Fruit fly (Drosophila melanogaster) whole organism, wandering third instar larva: ENCODE measurements around the gene CG43133.

Source experiments
- Abd-B ChIP-seq: fragments of >200 bp; optimal IDR thresholded peaks from 2 replicates; lab custom pipeline; 2017; ENCODE audit warnings: missing biosample characterization, missing genetic modification characterization
- CG32264 ChIP-seq: fragments of 200-800 bp; sonication (Bioruptor generic); optimal IDR thresholded peaks from 2 replicates; lab custom pipeline; 2016; ENCODE audit warnings: missing biosample characterization, missing genetic modification characterization
- CG9705 ChIP-seq: fragments of 200-800 bp; sonication (Bioruptor generic); optimal IDR thresholded peaks from 2 replicates; lab custom pipeline; 2018; ENCODE audit warnings: missing biosample characterization, mild to moderate bottlenecking, missing genetic modification characterization
- Dfd ChIP-seq: fragments of >200 bp; optimal IDR thresholded peaks from 2 replicates; lab custom pipeline; 2017; ENCODE audit warnings: missing biosample characterization, missing genetic modification characterization
- HLH106 ChIP-seq: fragments of 200-800 bp; optimal IDR thresholded peaks from 3 replicates; lab custom pipeline; 2019; ENCODE audit warnings: missing biosample characterization, mild to moderate bottlenecking, missing genetic modification characterization, moderate library complexity
- Hnf4 ChIP-seq: fragments of 200-800 bp; sonication (Bioruptor generic); optimal IDR thresholded peaks from 2 replicates; lab custom pipeline; 2016; ENCODE audit warnings: missing biosample characterization, mild to moderate bottlenecking, missing genetic modification characterization
- Hr83 ChIP-seq: fragments of 200-300 bp; sonication (Bioruptor generic); optimal IDR thresholded peaks from 2 replicates; lab custom pipeline; 2016; ENCODE audit warnings: missing biosample characterization, mild to moderate bottlenecking, missing genetic modification characterization, moderate library complexity; ENCODE audit not compliant: poor library complexity, severe bottlenecking
- Jra ChIP-seq: sonication (Bioruptor generic); optimal IDR thresholded peaks from 2 replicates; lab custom pipeline; 2016; ENCODE audit warnings: missing biosample characterization, missing genetic modification characterization
- Mio ChIP-seq: sonication (Bioruptor generic); optimal IDR thresholded peaks from 2 replicates; lab custom pipeline; 2016; ENCODE audit warnings: missing biosample characterization, missing genetic modification characterization
- N ChIP-seq: fragments of >200 bp; optimal IDR thresholded peaks from 2 replicates; lab custom pipeline; 2018; ENCODE audit warnings: missing biosample characterization, missing external identifiers, missing genetic modification characterization
- OdsH ChIP-seq: fragments of 200-800 bp; sonication (Bioruptor generic); optimal IDR thresholded peaks from 2 replicates; lab custom pipeline; 2016; ENCODE audit warnings: missing biosample characterization, mild to moderate bottlenecking, missing genetic modification characterization
- Sp1 ChIP-seq: fragments of 200-800 bp; sonication (Bioruptor generic); optimal IDR thresholded peaks from 3 replicates; lab custom pipeline; 2019; ENCODE audit warnings: missing biosample characterization, mild to moderate bottlenecking, missing genetic modification characterization, moderate library complexity
- Vsx2 ChIP-seq: fragments of 200-300, 225-300 bp; sonication (Bioruptor generic); optimal IDR thresholded peaks from 2 replicates; lab custom pipeline; 2018; ENCODE audit warnings: missing biosample characterization, missing genetic modification characterization; ENCODE audit not compliant: partially characterized antibody
- br ChIP-seq: fragments of 200-800 bp; sonication (Bioruptor generic); optimal IDR thresholded peaks from 2 replicates; lab custom pipeline; 2016; ENCODE audit warnings: missing biosample characterization, missing genetic modification characterization
- dl ChIP-seq, 2 experiments: fragments of 175-275, 200-275 bp in 1 of 2; fragments of 200-275 bp in 1 of 2; sonication (Bioruptor generic); optimal IDR thresholded peaks; lab custom pipeline; 2018; ENCODE audit warnings: mild to moderate bottlenecking in 2 of 2, missing biosample characterization in 2 of 2, missing genetic modification characterization in 2 of 2, moderate library complexity in 2 of 2; ENCODE audit not compliant: partially characterized antibody in 2 of 2, insufficient read depth in 1 of 2
- dmrt93B ChIP-seq: fragments of 200-800 bp; sonication (Bioruptor generic); optimal IDR thresholded peaks from 2 replicates; lab custom pipeline; 2018; ENCODE audit warnings: missing biosample characterization, mild to moderate bottlenecking, missing genetic modification characterization
- dsf ChIP-seq: sonication (Bioruptor generic); optimal IDR thresholded peaks from 2 replicates; lab custom pipeline; 2016; ENCODE audit warnings: missing biosample characterization, missing genetic modification characterization, borderline replicate concordance
- ey ChIP-seq: fragments of 200-800 bp; sonication (Bioruptor generic); optimal IDR thresholded peaks from 2 replicates; lab custom pipeline; 2016; ENCODE audit warnings: missing biosample characterization, missing genetic modification characterization
- foxo ChIP-seq, 2 experiments: fragments of 200-800 bp; sonication (Bioruptor generic); optimal IDR thresholded peaks; 2 replicates in 1 of 2; 3 replicates in 1 of 2; lab custom pipeline; 2016 to 2017; ENCODE audit warnings: missing biosample characterization in 2 of 2, missing genetic modification characterization in 2 of 2
- fru ChIP-seq: fragments of 200-800 bp; sonication (Bioruptor generic); optimal IDR thresholded peaks from 3 replicates; lab custom pipeline; 2016; ENCODE audit warnings: missing biosample characterization, mild to moderate bottlenecking, missing genetic modification characterization
- h ChIP-seq: fragments of 200-800 bp; sonication (Bioruptor generic); optimal IDR thresholded peaks from 3 replicates; lab custom pipeline; 2016; ENCODE audit warnings: missing biosample characterization, mild to moderate bottlenecking, missing genetic modification characterization
- jim ChIP-seq: fragments of 175-275, 200-325 bp; sonication (Bioruptor generic); optimal IDR thresholded peaks from 2 replicates; lab custom pipeline; 2016; ENCODE audit warnings: missing biosample characterization, mild to moderate bottlenecking, missing genetic modification characterization
- lola ChIP-seq: fragments of >200 bp; optimal IDR thresholded peaks from 2 replicates; lab custom pipeline; 2017; ENCODE audit warnings: missing biosample characterization, missing genetic modification characterization
- pan ChIP-seq: fragments of >200 bp; optimal IDR thresholded peaks from 2 replicates; lab custom pipeline; 2017
- psq ChIP-seq: fragments of 200-800 bp; sonication (Bioruptor generic); optimal IDR thresholded peaks from 3 replicates; lab custom pipeline; 2017; ENCODE audit warnings: missing biosample characterization, mild to moderate bottlenecking, missing genetic modification characterization, moderate library complexity
- sv ChIP-seq: fragments of 200-800 bp; sonication (Bioruptor generic); optimal IDR thresholded peaks from 3 replicates; lab custom pipeline; 2016; ENCODE audit warnings: missing biosample characterization, missing genetic modification characterization

CG43133 gene

DNA sequence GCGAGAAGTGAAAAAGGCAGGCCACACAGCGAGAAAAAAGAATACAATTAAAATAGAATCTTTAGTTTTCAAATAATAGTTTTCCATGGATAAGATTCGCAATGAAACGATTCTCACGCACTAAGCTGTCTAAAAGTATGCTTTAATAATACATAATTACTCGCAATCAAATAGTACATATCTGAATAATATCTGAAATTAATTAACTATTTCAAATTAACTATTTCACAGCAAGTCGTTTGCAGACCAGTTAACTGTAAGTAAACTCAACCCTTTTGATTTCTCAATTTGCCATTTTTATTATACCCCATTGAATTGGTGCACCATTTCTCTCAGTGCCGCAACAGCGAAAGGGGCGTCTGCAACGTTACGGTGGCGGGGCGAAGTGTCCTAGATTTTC lies 4.5 kb downstream of the CG43133 start:
- no peak for TF ChIP-seq Hnf4 (GFP tag; lab: Kevin White, UChicago)

DNA sequence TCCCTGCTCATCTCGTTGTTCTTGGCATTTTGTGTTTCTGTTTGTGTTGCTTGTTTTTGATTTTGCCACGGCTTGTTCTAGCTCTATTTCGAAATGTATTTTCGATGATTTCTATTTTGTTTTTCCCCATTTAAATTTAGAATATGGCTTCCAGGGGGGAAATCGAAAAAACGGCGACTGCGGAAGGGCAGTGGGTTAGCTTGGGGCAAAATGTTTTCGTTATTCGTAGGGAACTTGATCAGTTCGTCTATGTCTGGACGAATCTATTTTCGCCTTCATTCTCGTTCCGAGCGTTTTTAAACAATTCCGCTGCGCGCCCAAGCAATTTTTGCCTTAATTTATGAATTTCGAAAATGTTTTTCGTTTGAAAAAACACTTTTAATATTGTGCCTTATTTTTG lies 11.5 kb downstream of the CG43133 start:
- TF ChIP-seq Hnf4 (GFP tag; lab: Kevin White, UChicago): no peak

DNA sequence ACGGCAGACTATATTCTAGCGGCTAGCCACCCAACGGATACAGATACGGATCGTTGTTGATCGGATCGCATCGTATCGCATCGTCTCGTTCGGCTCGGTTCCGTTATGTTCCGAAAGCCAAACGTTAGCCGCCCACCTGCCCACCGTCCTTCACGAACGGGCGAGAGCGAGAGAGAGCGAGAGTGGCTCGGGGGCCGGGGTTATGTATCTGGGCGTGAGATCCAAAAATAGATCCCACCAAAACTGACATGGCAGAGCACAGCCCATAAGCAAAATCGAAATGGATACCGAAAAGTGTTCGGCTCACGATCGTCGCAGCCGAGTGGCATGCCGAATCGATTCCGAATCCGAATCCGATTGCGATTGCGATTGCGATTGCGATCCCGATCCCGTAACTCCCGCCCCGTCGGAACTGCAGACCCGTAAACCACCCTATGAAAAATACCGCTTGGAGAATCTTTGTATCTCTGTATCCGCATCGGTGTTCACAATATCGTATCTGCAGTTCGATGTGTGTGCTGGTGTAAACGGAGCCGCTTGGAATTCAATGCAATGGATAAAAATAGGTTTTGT lies 13.1 kb downstream of the CG43133 start, which contains the start of gene wupA:
Gene wupA (minus strand): TSS at position 112 of the 573 bp plus-strand sequence.
- TF ChIP-seq psq (GFP tag; lab: Kevin White, UChicago) (no peak), Mio (GFP tag; lab: Kevin White, UChicago) (no peak), Jra (GFP tag; lab: Kevin White, UChicago) (no peak), Vsx2 (GFP tag; lab: Kevin White, UChicago) (no peak), foxo (GFP tag; optimal IDR thresholded peaks at IDR 0.05; lab: Kevin White, UChicago) (no peak), CG9705 (GFP tag; lab: Kevin White, UChicago) (no peak), sv (GFP tag; lab: Kevin White, UChicago) (no peak), dsf (GFP tag; lab: Kevin White, UChicago) (no peak)

DNA sequence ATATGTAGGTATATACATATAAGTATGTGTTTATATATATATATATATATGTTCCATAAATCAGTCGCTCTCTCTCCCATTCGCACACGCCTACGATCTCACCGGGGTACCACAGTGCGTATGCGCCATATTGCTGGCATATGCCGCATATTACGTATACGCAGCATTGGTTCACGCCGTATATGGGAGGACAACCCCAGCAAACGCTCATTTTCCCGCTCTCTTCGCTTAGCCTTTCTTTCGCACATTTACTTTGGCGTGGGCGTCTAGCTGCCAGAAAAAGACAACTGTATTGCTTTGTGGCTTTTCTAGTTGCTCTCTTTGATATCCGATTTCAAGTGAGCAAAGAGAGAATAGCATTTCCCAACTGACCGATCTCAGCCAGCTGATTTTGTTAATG lies 15.2 kb downstream of the CG43133 start:
- TF ChIP-seq br: no peak
- TF ChIP-seq Hnf4 (GFP tag; lab: Kevin White, UChicago): no peak
- TF ChIP-seq fru (GFP tag; lab: Kevin White, UChicago): no peak
- no peak for TF ChIP-seq jim

DNA sequence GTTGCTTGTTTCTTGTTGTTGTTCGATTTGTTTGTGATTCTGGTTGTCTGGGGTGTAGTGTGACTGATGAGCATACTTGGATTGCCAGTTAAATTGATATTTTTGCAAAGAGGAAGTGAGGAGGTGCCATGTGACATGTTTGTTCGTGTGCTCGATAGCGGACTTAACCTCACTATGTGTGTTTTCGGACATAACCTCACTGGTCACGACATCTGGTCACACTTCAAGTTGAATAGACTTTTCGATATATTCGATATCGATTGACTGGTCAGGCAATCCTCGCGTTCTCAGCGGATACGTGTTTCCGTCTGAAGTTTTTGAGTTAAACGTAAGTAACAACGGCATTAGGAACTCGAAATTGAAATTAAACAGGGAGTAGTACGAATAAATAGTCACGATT lies 21.3 kb downstream of the CG43133 start:
- TF ChIP-seq lola (GFP tag; lab: Kevin White, UChicago) (no peak), fru (GFP tag; lab: Kevin White, UChicago) (no peak), Abd-B (GFP tag; lab: Kevin White, UChicago) (no peak), h (GFP tag; lab: Kevin White, UChicago) (no peak)
- TF ChIP-seq, all 38 proteins: peak for 0

DNA sequence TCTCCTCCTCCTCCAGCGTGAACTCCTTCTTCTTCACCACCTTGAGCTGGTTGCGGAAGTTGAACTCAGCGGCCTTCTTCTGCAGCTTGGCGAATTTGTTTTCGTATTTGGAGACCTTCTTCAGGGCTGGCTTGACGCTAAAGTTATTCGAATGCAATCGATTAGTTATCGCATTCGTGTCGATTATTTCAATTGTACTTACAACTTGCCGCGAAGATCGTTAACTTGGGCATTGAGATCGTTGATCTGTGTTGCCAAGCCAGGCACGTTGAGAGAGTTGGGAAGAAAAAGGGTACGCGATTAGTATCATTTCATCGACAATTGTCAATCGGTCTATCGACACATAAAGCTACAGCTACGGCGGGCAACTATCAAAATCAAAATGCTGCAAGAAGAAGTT lies 23.3 kb downstream of the CG43133 start:
- TF ChIP-seq CG32264 (GFP tag; lab: Kevin White, UChicago): no peak

DNA sequence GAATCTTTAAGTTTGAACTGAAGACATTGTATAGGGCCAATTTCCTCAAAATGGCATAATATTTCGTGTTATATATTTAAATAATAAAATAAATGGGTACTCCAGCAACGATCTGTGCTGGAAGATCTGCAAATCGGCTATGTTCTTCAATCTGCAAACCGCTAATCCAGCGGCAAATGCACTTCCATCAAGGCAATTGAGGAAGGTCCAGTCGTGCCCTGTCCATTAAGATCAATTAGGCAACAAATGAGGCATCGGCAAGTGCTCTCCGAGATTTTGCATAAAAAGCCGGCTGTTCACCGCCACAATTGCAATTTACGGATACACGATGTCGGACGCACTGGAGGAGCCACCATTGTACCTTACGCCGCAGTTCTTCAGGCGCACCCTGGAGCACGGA lies 26.6 kb downstream of the CG43133 start, which contains the start of gene CG7135:
Gene CG7135 (plus strand): TSS at position 301 of the 400 bp plus-strand sequence.
- TF ChIP-seq Dfd (GFP tag; lab: Kevin White, UChicago) (no peak), OdsH (GFP tag; lab: Kevin White, UChicago) (no peak), dmrt93B (no peak), dsf (GFP tag; lab: Kevin White, UChicago) (no peak), lola (GFP tag; lab: Kevin White, UChicago) (no peak), HLH106 (tag; lab: Kevin White, UChicago) (no peak), pan (lab: Kevin White, UChicago) (no peak), fru (GFP tag; lab: Kevin White, UChicago) (no peak), dl (GFP tag; optimal IDR thresholded peaks at IDR 0.05; lab: Kevin White, UChicago; ENCODE audit: insufficient read depth in 1 of 2, partially characterized antibody in 2 of 2) (no peak), CG32264 (GFP tag; lab: Kevin White, UChicago) (no peak), Hr83 (no peak), ey (GFP tag; lab: Kevin White, UChicago) (no peak), N (GFP tag; lab: Kevin White, UChicago) (no peak)

DNA sequence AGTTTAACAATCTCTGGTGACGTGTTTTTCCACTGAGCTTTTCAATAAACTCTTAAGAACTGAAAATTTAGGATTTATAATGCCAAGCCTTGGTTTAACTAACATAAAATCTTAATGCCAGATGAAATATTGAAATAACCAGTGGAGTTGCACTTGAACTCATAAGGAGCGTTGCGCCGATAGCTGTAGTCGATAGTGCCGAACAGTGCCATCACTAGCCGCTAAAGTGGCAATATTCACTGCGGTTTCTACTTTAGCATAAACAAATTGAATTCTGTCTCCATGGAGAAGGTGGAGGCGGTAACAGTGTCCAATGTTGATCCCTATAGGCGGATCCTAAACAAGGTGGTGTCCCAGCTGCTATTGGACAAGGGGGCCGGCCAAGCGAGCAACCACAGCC lies 28.2 kb downstream of the CG43133 start, which contains the start of gene Taf8:
Gene Taf8 (plus strand): TSS at position 193 of the 400 bp plus-strand sequence.
- TF ChIP-seq Sp1 (GFP tag; lab: Kevin White, UChicago): no peak
- TF ChIP-seq Hr83: peak; percentile 5
- TF ChIP-seq Hnf4 (GFP tag; lab: Kevin White, UChicago): no peak
- peak; percentile 10 for TF ChIP-seq HLH106 (tag; lab: Kevin White, UChicago)
- peak in 1 of 2 experiments; percentile 11 for TF ChIP-seq foxo (GFP tag; optimal IDR thresholded peaks at IDR 0.05; lab: Kevin White, UChicago)
